Worm (Caenorhabditis elegans): ENCODE data around the gene C25F9.8.

- no peak for TF ChIP-seq unc-39 (tag; optimal IDR thresholded peaks at IDR 0.05)
- TF ChIP-seq snpc-4 (tag; optimal IDR thresholded peaks at IDR 0.05), result no peak
These were observed 41.5 kb downstream of the C25F9.8 start, which contains the start of gene C25F9.14 for ce11 chrV:19436307-19436706.

All from whole organism, mixed stage, embryonic.